Fruit fly (Drosophila melanogaster) whole organism, prepupa: ENCODE data around the gene unk.

Source experiments
- Blimp-1 ChIP-seq: fragments of 200-800 bp; sonication (Bioruptor generic); optimal IDR thresholded peaks from 3 replicates; lab custom pipeline; 2017; ENCODE audit warnings: missing biosample characterization, missing genetic modification characterization, mild to moderate bottlenecking, moderate library complexity, missing genetic modification reagents
- CG10631 ChIP-seq: fragments of 200-800 bp; sonication (Bioruptor generic); optimal IDR thresholded peaks from 2 replicates; lab custom pipeline; 2016; ENCODE audit warnings: missing biosample characterization, missing genetic modification characterization
- CG11294 ChIP-seq: fragments of 200-800 bp; sonication (Bioruptor generic); IDR thresholded peaks from 2 replicates; pipeline ENCODE4 v1.3.6; 2022; ENCODE audit warnings: missing biosample characterization, missing genetic modification characterization
- CG11762 ChIP-seq: fragments of 200-800 bp; sonication (Bioruptor generic); optimal IDR thresholded peaks from 3 replicates; lab custom pipeline; 2016; ENCODE audit warnings: missing biosample characterization, missing genetic modification characterization; ENCODE audit not compliant: insufficient read depth
- CG15336 ChIP-seq: fragments of 200-800 bp; sonication (Bioruptor generic); IDR thresholded peaks from 2 replicates; pipeline ENCODE4 v1.3.6; 2022; ENCODE audit warnings: missing biosample characterization, missing genetic modification characterization
- CG1621 ChIP-seq: fragments of 200-800 bp; sonication (Bioruptor generic); optimal IDR thresholded peaks from 3 replicates; lab custom pipeline; 2018; ENCODE audit warnings: missing biosample characterization, mild to moderate bottlenecking, missing genetic modification characterization
- CG3032 ChIP-seq: fragments of 200-800 bp; optimal IDR thresholded peaks from 2 replicates; lab custom pipeline; 2019; ENCODE audit warnings: missing biosample characterization, mild to moderate bottlenecking, missing genetic modification characterization, moderate library complexity
- CG31627 ChIP-seq: fragments of 200-800 bp; sonication (Bioruptor generic); optimal IDR thresholded peaks from 3 replicates; lab custom pipeline; 2016; ENCODE audit warnings: missing biosample characterization, missing genetic modification characterization
- CG3919 ChIP-seq: fragments of 200-800 bp; sonication (Bioruptor generic); optimal IDR thresholded peaks from 3 replicates; lab custom pipeline; 2016; ENCODE audit warnings: missing biosample characterization, missing genetic modification characterization
- CG4318 ChIP-seq: fragments of 200-800 bp; sonication (Bioruptor generic); optimal IDR thresholded peaks from 3 replicates; lab custom pipeline; 2017; ENCODE audit warnings: missing biosample characterization, mild to moderate bottlenecking, missing genetic modification characterization
- CG6163 ChIP-seq: fragments of 200-800 bp; sonication (Bioruptor generic); IDR thresholded peaks from 3 replicates; pipeline ENCODE4 v1.3.6; 2022; ENCODE audit warnings: missing biosample characterization, missing genetic modification characterization
- CG6276 ChIP-seq: fragments of 200-800 bp; sonication (Bioruptor generic); optimal IDR thresholded peaks from 2 replicates; lab custom pipeline; 2017; ENCODE audit warnings: missing biosample characterization, mild to moderate bottlenecking, missing genetic modification characterization
- CG6792 ChIP-seq: fragments of 200-800 bp; sonication (Bioruptor generic); optimal IDR thresholded peaks from 3 replicates; lab custom pipeline; 2016; ENCODE audit warnings: missing biosample characterization, missing genetic modification characterization
- CG6808 ChIP-seq: fragments of 200-800 bp; sonication (Bioruptor generic); optimal IDR thresholded peaks from 3 replicates; lab custom pipeline; 2017; ENCODE audit warnings: missing biosample characterization, missing genetic modification characterization, mild to moderate bottlenecking, moderate library complexity, missing genetic modification reagents
- CG6854 ChIP-seq: fragments of 200-800 bp; sonication (Bioruptor generic); optimal IDR thresholded peaks from 2 replicates; lab custom pipeline; 2017; ENCODE audit warnings: missing biosample characterization, mild to moderate bottlenecking, missing genetic modification characterization
- CG7368 ChIP-seq: fragments of 200-800 bp; sonication (Bioruptor generic); optimal IDR thresholded peaks from 3 replicates; lab custom pipeline; 2016; ENCODE audit warnings: missing biosample characterization, missing genetic modification characterization
- CG8119 ChIP-seq: fragments of 200-800 bp; sonication (Bioruptor generic); IDR thresholded peaks from 3 replicates; pipeline ENCODE4 v1.3.6; 2022; ENCODE audit warnings: missing biosample characterization, missing genetic modification characterization
- CG8319 ChIP-seq: fragments of 200-800 bp; sonication (Bioruptor generic); optimal IDR thresholded peaks from 3 replicates; lab custom pipeline; 2016; ENCODE audit warnings: missing biosample characterization, missing genetic modification characterization
- CG8632 ChIP-seq: fragments of 200-800 bp; sonication (Bioruptor generic); optimal IDR thresholded peaks from 3 replicates; lab custom pipeline; 2016; ENCODE audit warnings: missing biosample characterization, missing genetic modification characterization
- CG9139 ChIP-seq: fragments of 200-800 bp; sonication (Bioruptor generic); optimal IDR thresholded peaks from 3 replicates; lab custom pipeline; 2017; ENCODE audit warnings: missing biosample characterization, mild to moderate bottlenecking, missing genetic modification characterization
- Eip75B ChIP-seq: fragments of 200-800 bp; sonication (Bioruptor generic); optimal IDR thresholded peaks from 3 replicates; lab custom pipeline; 2016; ENCODE audit warnings: missing biosample characterization, missing genetic modification characterization
- Eip78C ChIP-seq: fragments of 200-800 bp; sonication (Bioruptor generic); peaks from one replicate; lab custom pipeline; 2016; ENCODE audit warnings: missing biosample characterization, missing genetic modification characterization
- Ets96B ChIP-seq: fragments of 200-800 bp; optimal IDR thresholded peaks from 2 replicates; lab custom pipeline; 2019; ENCODE audit warnings: missing biosample characterization, mild to moderate bottlenecking, missing genetic modification characterization, moderate library complexity
- Hr4 ChIP-seq: fragments of 200-800 bp; sonication (Bioruptor generic); optimal IDR thresholded peaks from 3 replicates; lab custom pipeline; 2016; ENCODE audit warnings: missing biosample characterization, missing genetic modification characterization
- Lpt ChIP-seq: fragments of 200-800 bp; sonication (Bioruptor generic); optimal IDR thresholded peaks from 3 replicates; lab custom pipeline; 2016; ENCODE audit warnings: missing biosample characterization, missing genetic modification characterization
- Met ChIP-seq: fragments of 200-800 bp; sonication (Bioruptor generic); optimal IDR thresholded peaks from 3 replicates; lab custom pipeline; 2016; ENCODE audit warnings: missing biosample characterization, missing genetic modification characterization
- OdsH ChIP-seq: fragments of 200-800 bp; sonication (Bioruptor generic); optimal IDR thresholded peaks from 3 replicates; lab custom pipeline; 2016; ENCODE audit warnings: missing biosample characterization, missing genetic modification characterization
- Sox102F ChIP-seq: fragments of 200-800 bp; sonication (Bioruptor generic); optimal IDR thresholded peaks from 2 replicates; lab custom pipeline; 2016; ENCODE audit warnings: missing biosample characterization, mild to moderate bottlenecking, missing genetic modification characterization
- Sox14 ChIP-seq: fragments of 200-800 bp; sonication (Bioruptor generic); optimal IDR thresholded peaks from 3 replicates; lab custom pipeline; 2016; ENCODE audit warnings: missing biosample characterization, missing genetic modification characterization
- acj6 ChIP-seq: fragments of 200-800 bp; sonication (Bioruptor generic); optimal IDR thresholded peaks from 3 replicates; lab custom pipeline; 2016; ENCODE audit warnings: missing biosample characterization, missing genetic modification characterization
- cyc ChIP-seq: fragments of 200-800 bp; sonication (Bioruptor generic); optimal IDR thresholded peaks from 3 replicates; lab custom pipeline; 2016; ENCODE audit warnings: missing biosample characterization, missing genetic modification characterization
- dac ChIP-seq: fragments of 200-800 bp; sonication (Bioruptor generic); optimal IDR thresholded peaks from 2 replicates; lab custom pipeline; 2017; ENCODE audit warnings: missing biosample characterization, mild to moderate bottlenecking, missing genetic modification characterization
- eg ChIP-seq: fragments of 200-800 bp; sonication (Bioruptor generic); IDR thresholded peaks from 3 replicates; pipeline ENCODE4 v1.3.6; 2022; ENCODE audit warnings: missing biosample characterization, missing genetic modification characterization
- esn ChIP-seq: fragments of 200-800 bp; sonication (Bioruptor generic); optimal IDR thresholded peaks from 2 replicates; lab custom pipeline; 2016; ENCODE audit warnings: missing biosample characterization, mild to moderate bottlenecking, missing genetic modification characterization, moderate library complexity
- fd59A ChIP-seq: fragments of 200-800 bp; sonication (Bioruptor generic); optimal IDR thresholded peaks from 2 replicates; lab custom pipeline; 2017; ENCODE audit warnings: missing biosample characterization, mild to moderate bottlenecking, missing genetic modification characterization, missing genetic modification reagents
- fkh ChIP-seq: fragments of 200-800 bp; sonication (Bioruptor generic); optimal IDR thresholded peaks from 3 replicates; lab custom pipeline; 2017; ENCODE audit warnings: missing biosample characterization, mild to moderate bottlenecking, missing genetic modification characterization, moderate library complexity
- pdm3 ChIP-seq: fragments of 200-800 bp; sonication (Bioruptor generic); optimal IDR thresholded peaks from 3 replicates; lab custom pipeline; 2016; ENCODE audit warnings: missing biosample characterization, missing genetic modification characterization
- salr ChIP-seq, 2 experiments: fragments of 200-800 bp; sonication (Bioruptor generic); optimal IDR thresholded peaks; 3 replicates each; lab custom pipeline; 2016 to 2018; ENCODE audit warnings: missing biosample characterization in 2 of 2, missing genetic modification characterization in 2 of 2, mild to moderate bottlenecking in 1 of 2
- spab ChIP-seq: fragments of 200-800 bp; sonication (Bioruptor generic); optimal IDR thresholded peaks from 2 replicates; lab custom pipeline; 2017; ENCODE audit warnings: missing biosample characterization, mild to moderate bottlenecking, missing genetic modification characterization, missing genetic modification reagents
- ss ChIP-seq, 2 experiments: fragments of 200-800 bp; sonication (Bioruptor generic); optimal IDR thresholded peaks; 2 replicates in 1 of 2; 3 replicates in 1 of 2; lab custom pipeline; 2017 to 2018; ENCODE audit warnings: mild to moderate bottlenecking in 2 of 2, missing biosample characterization in 2 of 2, missing genetic modification characterization in 2 of 2, moderate library complexity in 1 of 2
- svp ChIP-seq: fragments of 200-800 bp; sonication (Bioruptor generic); peaks from one replicate; lab custom pipeline; 2016; ENCODE audit warnings: missing biosample characterization, missing genetic modification characterization
- topi ChIP-seq: fragments of 200-800 bp; sonication (Bioruptor generic); optimal IDR thresholded peaks from 3 replicates; lab custom pipeline; 2016; ENCODE audit warnings: missing biosample characterization, missing genetic modification characterization
- vri ChIP-seq: fragments of 200-800 bp; sonication (Bioruptor generic); optimal IDR thresholded peaks from 3 replicates; lab custom pipeline; 2016; ENCODE audit warnings: missing biosample characterization, mild to moderate bottlenecking, missing genetic modification characterization

Gene unk

dm6 chr3R:23117683-23118470, 39.8 kb downstream of the unk start, which contains the start of the genes Rassf and CenB1A (continued):
- TF ChIP-seq esn (GFP tag; lab: Kevin White, UChicago) (peak; percentile 42), CG6163 (GFP tag; lab: Robert Waterston, UW) (peak; percentile 55; the same call in 2 of the 3 replicates), Eip78C (GFP tag; lab: Kevin White, UChicago) (peak; percentile 66), CG9139 (GFP tag; lab: Kevin White, UChicago) (no peak), CG8119 (GFP tag; lab: Robert Waterston, UW) (no peak), CG6808 (GFP tag; lab: Kevin White, UChicago) (peak; percentile 29), acj6 (GFP tag; lab: Kevin White, UChicago) (peak; percentile 46), dac (no peak), Ets96B (peak; percentile 15), eg (0 out of 3 replicates have a peak, but pooled peaks have one; percentile 30), OdsH (GFP tag; lab: Kevin White, UChicago) (no peak), svp (GFP tag; lab: Kevin White, UChicago) (peak; percentile 76), CG31627 (GFP tag; lab: Kevin White, UChicago) (peak; percentile 68), Sox102F (GFP tag; lab: Kevin White, UChicago) (peak; percentile 12), CG10631 (GFP tag; lab: Kevin White, UChicago) (peak; percentile 44), CG7368 (GFP tag; lab: Kevin White, UChicago) (peak; percentile 38), Lpt (GFP tag; lab: Kevin White, UChicago) (no peak), fd59A (GFP tag; lab: Kevin White, UChicago) (no peak), CG6276 (no peak)

- TF ChIP-seq spab (peak; percentile 31), pdm3 (GFP tag; lab: Kevin White, UChicago) (peak; percentile 45), Blimp-1 (GFP tag; lab: Kevin White, UChicago) (no peak), esn (GFP tag; lab: Kevin White, UChicago) (no peak), eg (peak; percentile 70), Met (peak; percentile 37), CG3919 (GFP tag; lab: Kevin White, UChicago) (peak; percentile 35), Lpt (GFP tag; lab: Kevin White, UChicago) (no peak), salr (GFP tag; optimal IDR thresholded peaks at IDR 0.05; lab: Kevin White, UChicago) (peak in 1 of 2 experiments; percentile 2), CG11762 (GFP tag; lab: Kevin White, UChicago) (peak; percentile 2), Ets96B (peak; percentile 29), Sox14 (peak; percentile 12), CG15336 (peak; percentile 36; the same call in 1 of the 2 replicates), CG6276 (peak; percentile 13), CG6808 (GFP tag; lab: Kevin White, UChicago) (peak; percentile 12), CG9139 (GFP tag; lab: Kevin White, UChicago) (no peak), CG4318 (GFP tag; lab: Kevin White, UChicago) (no peak), cyc (GFP tag; lab: Kevin White, UChicago) (peak; percentile 40), fkh (GFP tag; lab: Kevin White, UChicago) (no peak), CG6854 (GFP tag; lab: Kevin White, UChicago) (no peak), CG3032 (peak; percentile 46), OdsH (GFP tag; lab: Kevin White, UChicago) (peak; percentile 48), topi (GFP tag; lab: Kevin White, UChicago) (peak; percentile 46), Eip75B (peak; percentile 46), CG11294 (GFP tag; lab: Robert Waterston, UW) (peak; percentile 48; the same call in 1 of the 2 replicates), CG6792 (GFP tag; lab: Kevin White, UChicago) (peak; percentile 40), CG8319 (GFP tag; lab: Kevin White, UChicago) (no peak), ss (GFP tag; optimal IDR thresholded peaks at IDR 0.05; lab: Kevin White, UChicago) (peak; percentile 2 to 3), CG1621 (tag; lab: Kevin White, UChicago) (peak; percentile 17), CG10631 (GFP tag; lab: Kevin White, UChicago) (peak; percentile 31), Sox102F (GFP tag; lab: Kevin White, UChicago) (peak; percentile 30), Eip78C (GFP tag; lab: Kevin White, UChicago) (peak; percentile 81), CG8632 (peak; percentile 7), CG31627 (GFP tag; lab: Kevin White, UChicago) (peak; percentile 34), vri (GFP tag; lab: Kevin White, UChicago) (no peak), fd59A (GFP tag; lab: Kevin White, UChicago) (no peak), dac (peak; percentile 9), Hr4 (peak; percentile 52), CG8119 (GFP tag; lab: Robert Waterston, UW) (peak; percentile 54; the same call in 2 of the 3 replicates)
Measured at dm6 chr3R:23112680-23113362, 44.8 kb downstream of the unk start, which contains the start of gene Cow. Cow (minus strand) TSS chr3R:23112730.
